3 worm cellular contexts compared by ENCODE assay signal in genomic region chrIV:1915549-1915948, ce11.
A peak's percentile ranks its signal among the peaks of the same experiment; 100 is the strongest.
TF ChIP-seq lines count a peak whose summit lies in the region.

No protein-coding gene starts in this region.

TF ChIP-seq in whole organism, L1 larva, 84 proteins besides CTCF, POLR2A, EP300 and RAD21:
- TF ChIP-seq blmp-1 (tag; optimal IDR thresholded peaks at IDR 0.05; lab: Kevin White, UChicago), result peak; percentile 17
- TF ChIP-seq tbx-2 (tag; optimal IDR thresholded peaks at IDR 0.05; lab: Kevin White, UChicago), result no peak

TF ChIP-seq in whole organism, early embryonic, 17 proteins besides CTCF, POLR2A, EP300 and RAD21:
- TF ChIP-seq tbx-11 (GFP tag; IDR thresholded peaks at IDR 0.05; lab: Robert Waterston, UW) (0 out of 2 replicates have a peak, but pooled peaks have one; percentile 53), tbx-37 (GFP tag; conservative IDR thresholded peaks at IDR 0.05; lab: Robert Waterston, UW) (0 out of 2 replicates have a peak, but pooled peaks have one; percentile 10), flt-1 (GFP tag; IDR thresholded peaks at IDR 0.05; lab: Robert Waterston, UW) (no peak)

TF ChIP-seq in whole organism, young adult, 124 proteins besides CTCF, POLR2A, EP300 and RAD21:
- TF ChIP-seq madf-10 (tag; optimal IDR thresholded peaks at IDR 0.05; lab: Kevin White, UChicago) (peak; percentile 51), ets-4 (GFP tag; optimal IDR thresholded peaks at IDR 0.05; lab: Kevin White, UChicago) (no peak), lin-35 (GFP tag; optimal IDR thresholded peaks at IDR 0.05; lab: Kevin White, UChicago) (no peak)
